Fruit fly (Drosophila melanogaster) whole organism, prepupa: Measurements from ENCODE around the gene Grp170.

Experiments
- Blimp-1 ChIP-seq: fragments of 200-800 bp; sonication (Bioruptor generic); optimal IDR thresholded peaks from 3 replicates; lab custom pipeline; 2017; ENCODE audit warnings: missing biosample characterization, missing genetic modification characterization, mild to moderate bottlenecking, moderate library complexity, missing genetic modification reagents
- CG10631 ChIP-seq: fragments of 200-800 bp; sonication (Bioruptor generic); optimal IDR thresholded peaks from 2 replicates; lab custom pipeline; 2016; ENCODE audit warnings: missing biosample characterization, missing genetic modification characterization
- CG10669 ChIP-seq: fragments of 200-800 bp; sonication (Bioruptor generic); optimal IDR thresholded peaks from 3 replicates; lab custom pipeline; 2018; ENCODE audit warnings: missing biosample characterization, mild to moderate bottlenecking, missing genetic modification characterization, moderate library complexity
- CG11762 ChIP-seq: fragments of 200-800 bp; sonication (Bioruptor generic); optimal IDR thresholded peaks from 3 replicates; lab custom pipeline; 2016; ENCODE audit warnings: missing biosample characterization, missing genetic modification characterization; ENCODE audit not compliant: insufficient read depth
- CG11902 ChIP-seq: fragments of 200-800 bp; sonication (Bioruptor generic); optimal IDR thresholded peaks from 3 replicates; lab custom pipeline; 2016; ENCODE audit warnings: missing biosample characterization, missing genetic modification characterization
- CG15336 ChIP-seq: fragments of 200-800 bp; sonication (Bioruptor generic); IDR thresholded peaks from 2 replicates; pipeline ENCODE4 v1.3.6; 2022; ENCODE audit warnings: missing biosample characterization, missing genetic modification characterization
- CG31627 ChIP-seq: fragments of 200-800 bp; sonication (Bioruptor generic); optimal IDR thresholded peaks from 3 replicates; lab custom pipeline; 2016; ENCODE audit warnings: missing biosample characterization, missing genetic modification characterization
- CG32006 ChIP-seq: fragments of 200-800 bp; sonication (Bioruptor generic); optimal IDR thresholded peaks from 3 replicates; lab custom pipeline; 2017; ENCODE audit warnings: missing biosample characterization, mild to moderate bottlenecking, missing genetic modification characterization
- CG34406 ChIP-seq: fragments of 200-800 bp; sonication (Bioruptor generic); optimal IDR thresholded peaks from 3 replicates; lab custom pipeline; 2016; ENCODE audit warnings: missing biosample characterization, missing genetic modification characterization
- CG4318 ChIP-seq: fragments of 200-800 bp; sonication (Bioruptor generic); optimal IDR thresholded peaks from 3 replicates; lab custom pipeline; 2017; ENCODE audit warnings: missing biosample characterization, mild to moderate bottlenecking, missing genetic modification characterization
- CG6163 ChIP-seq: fragments of 200-800 bp; sonication (Bioruptor generic); IDR thresholded peaks from 3 replicates; pipeline ENCODE4 v1.3.6; 2022; ENCODE audit warnings: missing biosample characterization, missing genetic modification characterization
- CG6276 ChIP-seq: fragments of 200-800 bp; sonication (Bioruptor generic); optimal IDR thresholded peaks from 2 replicates; lab custom pipeline; 2017; ENCODE audit warnings: missing biosample characterization, mild to moderate bottlenecking, missing genetic modification characterization
- CG6792 ChIP-seq: fragments of 200-800 bp; sonication (Bioruptor generic); optimal IDR thresholded peaks from 3 replicates; lab custom pipeline; 2016; ENCODE audit warnings: missing biosample characterization, missing genetic modification characterization
- CG6854 ChIP-seq: fragments of 200-800 bp; sonication (Bioruptor generic); optimal IDR thresholded peaks from 2 replicates; lab custom pipeline; 2017; ENCODE audit warnings: missing biosample characterization, mild to moderate bottlenecking, missing genetic modification characterization
- CG8119 ChIP-seq: fragments of 200-800 bp; sonication (Bioruptor generic); IDR thresholded peaks from 3 replicates; pipeline ENCODE4 v1.3.6; 2022; ENCODE audit warnings: missing biosample characterization, missing genetic modification characterization
- CG8632 ChIP-seq: fragments of 200-800 bp; sonication (Bioruptor generic); optimal IDR thresholded peaks from 3 replicates; lab custom pipeline; 2016; ENCODE audit warnings: missing biosample characterization, missing genetic modification characterization
- Eip75B ChIP-seq: fragments of 200-800 bp; sonication (Bioruptor generic); optimal IDR thresholded peaks from 3 replicates; lab custom pipeline; 2016; ENCODE audit warnings: missing biosample characterization, missing genetic modification characterization
- Eip78C ChIP-seq: fragments of 200-800 bp; sonication (Bioruptor generic); peaks from one replicate; lab custom pipeline; 2016; ENCODE audit warnings: missing biosample characterization, missing genetic modification characterization
- Ets21C ChIP-seq: fragments of 200-800 bp; sonication (Bioruptor generic); optimal IDR thresholded peaks from 3 replicates; lab custom pipeline; 2016; ENCODE audit warnings: missing biosample characterization, missing genetic modification characterization
- Ets96B ChIP-seq: fragments of 200-800 bp; optimal IDR thresholded peaks from 2 replicates; lab custom pipeline; 2019; ENCODE audit warnings: missing biosample characterization, mild to moderate bottlenecking, missing genetic modification characterization, moderate library complexity
- Gug ChIP-seq: fragments of 200-800 bp; sonication (Bioruptor generic); IDR thresholded peaks from 2 replicates; pipeline ENCODE4 v1.3.6; 2022; ENCODE audit warnings: missing biosample characterization, missing genetic modification characterization
- Hr38 ChIP-seq: sonication (Bioruptor generic); optimal IDR thresholded peaks from 2 replicates; lab custom pipeline; 2016; ENCODE audit warnings: missing biosample characterization, missing genetic modification characterization
- OdsH ChIP-seq: fragments of 200-800 bp; sonication (Bioruptor generic); optimal IDR thresholded peaks from 3 replicates; lab custom pipeline; 2016; ENCODE audit warnings: missing biosample characterization, missing genetic modification characterization
- Smox ChIP-seq: fragments of 200-800 bp; sonication (Bioruptor generic); optimal IDR thresholded peaks from 3 replicates; lab custom pipeline; 2016; ENCODE audit warnings: missing biosample characterization, missing genetic modification characterization
- Sox102F ChIP-seq: fragments of 200-800 bp; sonication (Bioruptor generic); optimal IDR thresholded peaks from 2 replicates; lab custom pipeline; 2016; ENCODE audit warnings: missing biosample characterization, mild to moderate bottlenecking, missing genetic modification characterization
- Sox14 ChIP-seq: fragments of 200-800 bp; sonication (Bioruptor generic); optimal IDR thresholded peaks from 3 replicates; lab custom pipeline; 2016; ENCODE audit warnings: missing biosample characterization, missing genetic modification characterization
- achi ChIP-seq: fragments of 200-800 bp; sonication (Bioruptor generic); optimal IDR thresholded peaks from 3 replicates; lab custom pipeline; 2016; ENCODE audit warnings: missing biosample characterization, missing genetic modification characterization
- dsx ChIP-seq: fragments of 200-800 bp; optimal IDR thresholded peaks from 3 replicates; lab custom pipeline; 2019; ENCODE audit warnings: missing biosample characterization, mild to moderate bottlenecking, missing genetic modification characterization, moderate library complexity; ENCODE audit not compliant: poor library complexity, severe bottlenecking
- eg ChIP-seq: fragments of 200-800 bp; sonication (Bioruptor generic); IDR thresholded peaks from 3 replicates; pipeline ENCODE4 v1.3.6; 2022; ENCODE audit warnings: missing biosample characterization, missing genetic modification characterization
- fd59A ChIP-seq: fragments of 200-800 bp; sonication (Bioruptor generic); optimal IDR thresholded peaks from 2 replicates; lab custom pipeline; 2017; ENCODE audit warnings: missing biosample characterization, mild to moderate bottlenecking, missing genetic modification characterization, missing genetic modification reagents
- fkh ChIP-seq: fragments of 200-800 bp; sonication (Bioruptor generic); optimal IDR thresholded peaks from 3 replicates; lab custom pipeline; 2017; ENCODE audit warnings: missing biosample characterization, mild to moderate bottlenecking, missing genetic modification characterization, moderate library complexity
- net ChIP-seq: fragments of 200-800 bp; sonication (Bioruptor generic); optimal IDR thresholded peaks from 3 replicates; lab custom pipeline; 2016; ENCODE audit warnings: missing biosample characterization, missing genetic modification characterization
- pdm3 ChIP-seq: fragments of 200-800 bp; sonication (Bioruptor generic); optimal IDR thresholded peaks from 3 replicates; lab custom pipeline; 2016; ENCODE audit warnings: missing biosample characterization, missing genetic modification characterization
- ss ChIP-seq, 2 experiments: fragments of 200-800 bp; sonication (Bioruptor generic); optimal IDR thresholded peaks; 2 replicates in 1 of 2; 3 replicates in 1 of 2; lab custom pipeline; 2017 to 2018; ENCODE audit warnings: mild to moderate bottlenecking in 2 of 2, missing biosample characterization in 2 of 2, missing genetic modification characterization in 2 of 2, moderate library complexity in 1 of 2
- topi ChIP-seq: fragments of 200-800 bp; sonication (Bioruptor generic); optimal IDR thresholded peaks from 3 replicates; lab custom pipeline; 2016; ENCODE audit warnings: missing biosample characterization, missing genetic modification characterization
- vri ChIP-seq: fragments of 200-800 bp; sonication (Bioruptor generic); optimal IDR thresholded peaks from 3 replicates; lab custom pipeline; 2016; ENCODE audit warnings: missing biosample characterization, mild to moderate bottlenecking, missing genetic modification characterization

The Grp170 gene

DNA sequence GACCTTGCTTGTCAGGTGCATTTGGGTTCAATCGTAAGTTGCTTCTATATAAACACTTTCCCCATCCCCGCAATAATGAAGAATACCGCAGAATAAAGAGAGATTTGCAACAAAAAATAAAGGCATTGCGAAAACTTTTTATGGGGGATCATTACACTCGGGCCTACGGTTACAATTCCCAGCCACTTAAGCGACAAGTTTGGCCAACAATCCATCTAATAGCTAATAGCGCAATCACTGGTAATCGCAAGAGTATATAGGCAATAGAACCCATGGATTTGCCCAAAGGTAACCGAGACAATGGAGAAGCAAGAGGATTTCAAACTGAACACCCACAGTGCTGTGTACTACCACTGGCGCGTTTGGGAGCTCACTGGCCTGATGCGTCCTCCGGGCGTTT lies 28.9 kb downstream of the Grp170 start, which contains the start of gene Or2a:
Gene Or2a (plus strand): TSS at position 301 of the 400 bp plus-strand sequence.
- TF ChIP-seq CG34406, result no peak
- no peak for TF ChIP-seq CG10631 (GFP tag; lab: Kevin White, UChicago)
- TF ChIP-seq CG31627, result no peak
- no peak for TF ChIP-seq CG6163 (GFP tag; lab: Robert Waterston, UW)
- no peak for TF ChIP-seq CG11762 (GFP tag; lab: Kevin White, UChicago)
- TF ChIP-seq Smox (GFP tag; lab: Kevin White, UChicago), result no peak
- no peak for TF ChIP-seq CG10669 (GFP tag; lab: Kevin White, UChicago)
- TF ChIP-seq Eip78C (GFP tag; lab: Kevin White, UChicago), result no peak
- no peak for TF ChIP-seq Gug (GFP tag; lab: Robert Waterston, UW)
- no peak for TF ChIP-seq CG32006 (GFP tag; lab: Kevin White, UChicago)
- TF ChIP-seq net (GFP tag; lab: Kevin White, UChicago), result no peak
- TF ChIP-seq fd59A (GFP tag; lab: Kevin White, UChicago), result no peak
- no peak for TF ChIP-seq eg (GFP tag; lab: Robert Waterston, UW)

- TF ChIP-seq CG6792 (GFP tag; lab: Kevin White, UChicago), result no peak
- TF ChIP-seq CG15336 (GFP tag; lab: Robert Waterston, UW), result no peak
- no peak for TF ChIP-seq ss (GFP tag; optimal IDR thresholded peaks at IDR 0.05; lab: Kevin White, UChicago)
- TF ChIP-seq CG11762 (GFP tag; lab: Kevin White, UChicago), result no peak
- TF ChIP-seq Sox14 (GFP tag; lab: Kevin White, UChicago), result no peak
Measured at dm6 chrX:2244753-2245152, 30.1 kb downstream of the Grp170 start.

DNA sequence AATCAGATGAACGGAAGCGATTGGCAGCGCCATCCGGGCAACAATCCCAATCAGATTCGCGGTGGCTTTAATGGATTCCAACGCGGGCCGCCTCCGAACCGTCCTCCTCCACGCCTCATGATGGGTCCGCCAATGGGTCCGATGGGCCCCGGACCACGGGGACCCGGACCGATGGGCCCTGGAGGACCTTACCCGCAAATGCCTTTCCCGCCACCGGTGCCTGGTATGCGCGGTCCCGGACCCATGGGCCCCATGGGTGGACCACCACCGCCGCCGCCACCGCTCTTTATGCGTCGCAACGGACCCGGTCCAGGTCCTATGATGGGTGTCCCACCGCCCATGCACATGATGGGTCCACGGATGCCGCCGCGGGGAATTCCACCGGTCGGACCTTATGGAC lies 32.0 kb downstream of the Grp170 start:
- no peak for TF ChIP-seq fkh (GFP tag; lab: Kevin White, UChicago)
- no peak for TF ChIP-seq CG8632 (GFP tag; lab: Kevin White, UChicago)
- TF ChIP-seq Smox (GFP tag; lab: Kevin White, UChicago), result no peak
- TF ChIP-seq ss (GFP tag; optimal IDR thresholded peaks at IDR 0.05; lab: Kevin White, UChicago), result no peak
- TF ChIP-seq CG6163 (GFP tag; lab: Robert Waterston, UW), result no peak
- no peak for TF ChIP-seq CG6792 (GFP tag; lab: Kevin White, UChicago)
- TF ChIP-seq eg (GFP tag; lab: Robert Waterston, UW), result no peak
- TF ChIP-seq Gug (GFP tag; lab: Robert Waterston, UW), result no peak
- TF ChIP-seq achi, result no peak
- no peak for TF ChIP-seq CG32006 (GFP tag; lab: Kevin White, UChicago)
- TF ChIP-seq pdm3 (GFP tag; lab: Kevin White, UChicago), result no peak
- TF ChIP-seq topi, result no peak
- TF ChIP-seq Eip75B (GFP tag; lab: Kevin White, UChicago), result no peak
- TF ChIP-seq vri (GFP tag; lab: Kevin White, UChicago), result no peak
- TF ChIP-seq dsx, result no peak

DNA sequence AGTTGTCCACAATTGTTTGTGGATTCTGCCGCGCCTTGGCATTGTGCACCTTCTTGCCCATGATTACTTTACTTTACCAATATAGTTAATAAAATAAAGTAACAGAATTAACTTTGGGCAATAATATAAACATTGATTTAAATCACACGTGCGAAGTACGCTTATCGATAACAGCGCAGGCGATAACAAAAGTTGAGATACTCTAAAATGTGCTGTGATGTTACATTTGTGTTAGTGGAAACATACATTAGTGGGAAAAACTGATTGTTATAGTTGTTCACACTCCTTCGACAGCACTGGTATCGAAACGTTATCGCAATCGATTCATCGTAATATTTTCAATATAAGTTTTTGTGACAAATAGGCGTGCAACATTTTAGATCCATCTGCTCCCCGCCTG lies 33.0 kb downstream of the Grp170 start, which contains the start of gene kz:
Gene kz (minus strand): TSS at position 194 of the 400 bp plus-strand sequence.
- TF ChIP-seq CG8632 (GFP tag; lab: Kevin White, UChicago), result no peak
- TF ChIP-seq CG11902 (GFP tag; lab: Kevin White, UChicago), result no peak
- TF ChIP-seq CG4318 (GFP tag; lab: Kevin White, UChicago), result no peak
- TF ChIP-seq Hr38 (GFP tag; lab: Kevin White, UChicago), result no peak
- no peak for TF ChIP-seq Eip75B (GFP tag; lab: Kevin White, UChicago)
- TF ChIP-seq achi, result no peak

dm6 chrX:2225138-2225537 lies 49.7 kb downstream of the Grp170 start, which contains the start of gene pcx:
TSS of gene pcx (plus strand) at chrX:2225296.
- TF ChIP-seq Smox (GFP tag; lab: Kevin White, UChicago) (no peak), CG15336 (GFP tag; lab: Robert Waterston, UW) (0 out of 2 replicates have a peak, but pooled peaks have one; percentile 17), CG6792 (GFP tag; lab: Kevin White, UChicago) (no peak), OdsH (no peak)

- no peak for TF ChIP-seq CG8632 (GFP tag; lab: Kevin White, UChicago)
- TF ChIP-seq achi, result no peak
- no peak for TF ChIP-seq CG34406
- TF ChIP-seq CG15336 (GFP tag; lab: Robert Waterston, UW), result no peak
- no peak for TF ChIP-seq CG6792 (GFP tag; lab: Kevin White, UChicago)
- no peak for TF ChIP-seq CG8119
- no peak for TF ChIP-seq CG6276 (GFP tag; lab: Kevin White, UChicago)
- no peak for TF ChIP-seq CG6854 (GFP tag; lab: Kevin White, UChicago)
- TF ChIP-seq Ets96B (tag; lab: Kevin White, UChicago), result no peak
- TF ChIP-seq CG6163 (GFP tag; lab: Robert Waterston, UW), result no peak
- no peak for TF ChIP-seq Sox102F (GFP tag; lab: Kevin White, UChicago)
- TF ChIP-seq Ets21C (GFP tag; lab: Kevin White, UChicago), result no peak
- TF ChIP-seq net (GFP tag; lab: Kevin White, UChicago), result no peak
- no peak for TF ChIP-seq Blimp-1 (GFP tag; lab: Kevin White, UChicago)
Measured at dm6 chrX:2223454-2223853, 51.4 kb downstream of the Grp170 start, which contains the start of gene CG14052. TSS of gene CG14052 (plus strand) at chrX:2223754.
